Fruit fly (Drosophila melanogaster) whole organism, prepupa: ENCODE data around the gene CG32298.

Experiments used
- Blimp-1 ChIP-seq: fragments of 200-800 bp; sonication (Bioruptor generic); optimal IDR thresholded peaks from 3 replicates; lab custom pipeline; 2017; ENCODE audit warnings: missing biosample characterization, missing genetic modification characterization, mild to moderate bottlenecking, moderate library complexity, missing genetic modification reagents
- Gug ChIP-seq: fragments of 200-800 bp; sonication (Bioruptor generic); IDR thresholded peaks from 2 replicates; pipeline ENCODE4 v1.3.6; 2022; ENCODE audit warnings: missing biosample characterization, missing genetic modification characterization
- Hr4 ChIP-seq: fragments of 200-800 bp; sonication (Bioruptor generic); optimal IDR thresholded peaks from 3 replicates; lab custom pipeline; 2016; ENCODE audit warnings: missing biosample characterization, missing genetic modification characterization
- OdsH ChIP-seq: fragments of 200-800 bp; sonication (Bioruptor generic); optimal IDR thresholded peaks from 3 replicates; lab custom pipeline; 2016; ENCODE audit warnings: missing biosample characterization, missing genetic modification characterization
- fd85E ChIP-seq: fragments of 200-800 bp; sonication (Bioruptor generic); optimal IDR thresholded peaks from 3 replicates; lab custom pipeline; 2016; ENCODE audit warnings: missing biosample characterization, missing genetic modification characterization
- topi ChIP-seq: fragments of 200-800 bp; sonication (Bioruptor generic); optimal IDR thresholded peaks from 3 replicates; lab custom pipeline; 2016; ENCODE audit warnings: missing biosample characterization, missing genetic modification characterization

DNA sequence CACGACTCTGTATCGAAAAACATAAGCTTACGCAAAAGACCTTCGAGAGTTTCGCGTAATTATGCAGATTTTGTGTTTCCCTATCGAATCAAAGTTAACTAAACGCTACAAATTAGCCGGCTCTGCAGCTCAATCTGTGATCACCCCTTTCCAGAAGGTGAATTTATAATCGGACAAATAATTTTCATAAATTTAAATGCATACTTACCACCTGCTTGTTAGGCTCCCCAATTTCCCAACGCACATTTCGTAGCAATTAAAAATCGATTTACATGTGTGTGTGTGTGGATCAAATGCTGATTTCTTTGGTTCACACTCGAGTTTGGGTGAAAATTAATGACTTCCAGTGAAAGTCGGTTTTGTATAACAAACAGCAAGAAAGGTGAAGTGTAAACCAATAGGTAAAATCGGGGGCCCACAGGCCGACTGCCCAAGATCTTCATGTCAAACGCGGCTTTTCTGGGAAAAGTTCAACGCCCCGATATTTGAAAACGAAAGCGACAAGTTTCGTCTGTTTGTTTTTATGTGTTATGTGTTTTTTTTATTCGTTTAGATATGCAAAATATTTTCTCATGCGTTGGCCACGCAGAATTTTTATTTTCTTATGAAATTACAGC lies 6.9 kb upstream of the CG32298 start:
- TF ChIP-seq Gug = no peak
- TF ChIP-seq fd85E = no peak
- no peak for TF ChIP-seq OdsH (GFP tag; lab: Kevin White, UChicago)
- no peak for TF ChIP-seq Blimp-1
- no peak for TF ChIP-seq topi (GFP tag; lab: Kevin White, UChicago)
- TF ChIP-seq Hr4 = no peak
